Worm (Caenorhabditis elegans): ENCODE data around the gene ZK262.19.

- TF ChIP-seq lsy-2 (tag; optimal IDR thresholded peaks at IDR 0.05) (no peak), ztf-11 (tag; optimal IDR thresholded peaks at IDR 0.05) (no peak), skn-1 (tag; optimal IDR thresholded peaks at IDR 0.05) (no peak), elt-3 (tag; optimal IDR thresholded peaks at IDR 0.05) (no peak), egl-27 (tag; optimal IDR thresholded peaks at IDR 0.05) (no peak), dmd-4 (tag; optimal IDR thresholded peaks at IDR 0.05) (no peak)
Observed at ce11 chrV:18473415-18473814, 48.0 kb upstream of the ZK262.19 start, which contains the start of gene srh-182.
